Worm (Caenorhabditis elegans): ENCODE measurements around the gene txt-18.

txt-18 gene

DNA sequence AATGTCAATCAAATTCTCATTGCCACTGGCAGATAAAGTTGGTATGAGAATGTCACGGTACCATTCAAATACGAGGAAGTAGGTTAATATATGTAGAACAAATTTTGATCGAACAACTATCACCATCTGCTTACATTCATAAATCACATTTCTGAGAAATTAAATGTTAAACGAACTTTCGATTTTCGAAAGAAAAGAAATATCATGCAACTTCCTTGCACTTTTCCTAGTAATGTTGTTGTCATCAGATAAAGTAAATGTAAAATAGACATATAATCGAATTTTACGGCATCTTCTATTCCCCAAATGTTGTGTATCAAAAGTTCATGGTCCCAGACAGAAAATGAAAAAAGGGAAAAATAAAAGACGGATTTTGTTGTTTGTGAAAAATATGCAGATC lies 32.4 kb upstream of the txt-18 start:
- TF ChIP-seq gei-17 (GFP tag; optimal IDR thresholded peaks at IDR 0.05) = no peak
- no peak for TF ChIP-seq pha-4 (tag; optimal IDR thresholded peaks at IDR 0.05)
- TF ChIP-seq K11D2.4 (GFP tag; IDR thresholded peaks at IDR 0.05) = no peak
- no peak for TF ChIP-seq mes-4 (tag; optimal IDR thresholded peaks at IDR 0.05)
- TF ChIP-seq K12H6.12 (tag; optimal IDR thresholded peaks at IDR 0.05) = no peak
- no peak for TF ChIP-seq atf-7 (tag; optimal IDR thresholded peaks at IDR 0.05)
- TF ChIP-seq nhr-27 (tag; optimal IDR thresholded peaks at IDR 0.05) = no peak
- TF ChIP-seq zfh-2 (GFP tag; conservative IDR thresholded peaks at IDR 0.05) = no peak
- TF ChIP-seq Y79H2A.3 (GFP tag; conservative IDR thresholded peaks at IDR 0.05) = no peak
- TF ChIP-seq athp-1 (tag; optimal IDR thresholded peaks at IDR 0.05) = no peak
- no peak for TF ChIP-seq D2030.7 (GFP tag; IDR thresholded peaks at IDR 0.05)
- TF ChIP-seq ama-1 (optimal IDR thresholded peaks at IDR 0.05) = no peak
- no peak for TF ChIP-seq ama-1 (GFP tag; optimal IDR thresholded peaks at IDR 0.05)
- no peak for TF ChIP-seq nhr-90 (tag; optimal IDR thresholded peaks at IDR 0.05)
- no peak for TF ChIP-seq B0019.2 (GFP tag; conservative IDR thresholded peaks at IDR 0.05)
- TF ChIP-seq zim-3 (tag; optimal IDR thresholded peaks at IDR 0.05) = no peak
- no peak for TF ChIP-seq snpc-3.4 (tag; optimal IDR thresholded peaks at IDR 0.05)

DNA sequence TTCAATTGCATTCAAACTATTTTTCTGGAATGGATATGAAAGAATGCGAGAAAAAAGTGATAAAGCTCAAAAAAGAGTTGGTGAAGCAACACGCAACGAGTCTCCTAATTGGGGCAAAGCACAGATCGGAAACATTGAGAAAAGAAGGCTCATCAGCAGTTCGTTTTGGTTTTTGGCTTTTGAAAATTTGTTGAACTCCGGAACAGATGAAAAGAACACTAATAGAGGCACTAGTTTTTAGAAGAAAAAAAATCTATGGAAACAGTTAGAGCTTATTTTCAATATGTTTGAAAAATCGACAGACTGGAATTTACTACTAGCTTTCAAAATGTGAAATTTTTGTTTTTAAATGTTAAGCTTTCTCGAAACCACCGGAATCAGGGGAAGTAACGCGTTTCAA lies 32.0 kb upstream of the txt-18 start:
- TF ChIP-seq dpl-1 (GFP tag; optimal IDR thresholded peaks at IDR 0.05) (no peak), hlh-12 (tag; optimal IDR thresholded peaks at IDR 0.05) (no peak), K11D2.4 (GFP tag; IDR thresholded peaks at IDR 0.05) (no peak), Y53F4B.3 (GFP tag; IDR thresholded peaks at IDR 0.05) (no peak), madf-10 (tag; optimal IDR thresholded peaks at IDR 0.05) (no peak), tbx-9 (tag; optimal IDR thresholded peaks at IDR 0.05; ENCODE audit: borderline replicate concordance) (no peak)

DNA sequence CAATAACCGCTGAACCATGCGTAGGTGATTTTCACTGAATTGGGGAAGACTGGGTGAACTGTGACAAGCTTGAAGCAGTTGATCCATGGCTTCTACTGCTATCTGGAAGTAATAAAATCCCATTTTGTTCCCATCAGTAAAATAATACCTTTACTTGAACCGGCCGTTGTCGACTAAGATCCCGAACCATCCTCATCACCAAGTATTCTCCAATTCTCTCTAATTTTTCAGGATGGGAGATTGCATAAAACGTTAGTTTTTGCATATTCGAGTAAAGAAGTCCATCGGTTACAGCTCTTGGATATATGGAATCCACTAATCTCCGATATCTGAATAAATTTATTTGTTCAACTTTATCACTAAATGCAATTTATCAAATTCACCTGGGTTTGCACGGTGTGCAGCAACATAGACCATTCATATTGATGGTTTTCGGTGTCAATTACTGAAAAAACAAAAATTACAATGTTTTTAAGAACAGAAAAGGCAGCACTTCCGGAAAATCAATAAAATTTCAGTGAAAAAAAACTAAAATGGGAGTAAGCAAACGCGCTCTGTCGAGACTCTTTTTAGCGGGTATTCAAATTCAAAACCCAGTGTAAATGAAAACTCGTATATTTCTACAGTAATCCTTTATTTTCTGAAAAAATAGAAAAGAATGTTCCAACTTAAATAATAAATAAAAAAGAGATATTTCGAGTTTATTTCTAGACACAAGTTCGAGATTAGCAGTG lies 23.1 kb upstream of the txt-18 start, which contains the start of gene efr-3:
efr-3 (minus strand) TSS at position 505 of the 734 bp plus-strand sequence.
- no peak for TF ChIP-seq K12H6.12 (tag; optimal IDR thresholded peaks at IDR 0.05)
- TF ChIP-seq ZK185.1 (tag; optimal IDR thresholded peaks at IDR 0.05; ENCODE audit: poor library complexity, severe bottlenecking) = no peak
- no peak for TF ChIP-seq xnd-1 (tag; optimal IDR thresholded peaks at IDR 0.05)
- no peak for TF ChIP-seq F52B5.7 (tag; optimal IDR thresholded peaks at IDR 0.05)
- TF ChIP-seq ceh-40 (GFP tag; IDR thresholded peaks at IDR 0.05) = no peak
- TF ChIP-seq mcd-1 (GFP tag; IDR thresholded peaks at IDR 0.05) = peak; percentile 88
- TF ChIP-seq let-607 (tag; optimal IDR thresholded peaks at IDR 0.05) = no peak
- no peak for TF ChIP-seq F10E7.11 (tag; optimal IDR thresholded peaks at IDR 0.05)
- TF ChIP-seq lsl-1 (GFP tag; optimal IDR thresholded peaks at IDR 0.05) = peak; percentile 28
- peak; percentile 84 for TF ChIP-seq lin-54 (GFP tag; optimal IDR thresholded peaks at IDR 0.05)
- TF ChIP-seq fkh-3 (tag; optimal IDR thresholded peaks at IDR 0.05) = no peak
- TF ChIP-seq chd-7 (tag; optimal IDR thresholded peaks at IDR 0.05) = no peak
- TF ChIP-seq T26A5.8 (tag; optimal IDR thresholded peaks at IDR 0.05) = no peak
- TF ChIP-seq Y53F4B.3 (GFP tag; IDR thresholded peaks at IDR 0.05) = no peak
- TF ChIP-seq efl-1 (GFP tag; optimal IDR thresholded peaks at IDR 0.05) = peak; percentile 66
- TF ChIP-seq nfya-1 (tag; optimal IDR thresholded peaks at IDR 0.05; ENCODE audit: borderline replicate concordance, insufficient read depth) = no peak
- TF ChIP-seq dpl-1 (GFP tag; optimal IDR thresholded peaks at IDR 0.05) = peak; percentile 64
- peak in 1 of 3 experiments; percentile 52 for TF ChIP-seq lin-35 (GFP tag; optimal IDR thresholded peaks at IDR 0.05)
- no peak for TF ChIP-seq hrde-1 (tag; optimal IDR thresholded peaks at IDR 0.05; ENCODE audit: borderline replicate concordance)
- TF ChIP-seq F23B12.7 (tag; optimal IDR thresholded peaks at IDR 0.05; ENCODE audit: insufficient read depth) = peak; percentile 92
